Fruit fly (Drosophila melanogaster): ENCODE results near the gene Cpr64Ac.

The Cpr64Ac gene

dm6 chr3L:4230357-4230901 is 17.7 kb upstream of the Cpr64Ac start (continued):
- TF ChIP-seq CG17328 (GFP tag; IDR thresholded peaks at IDR 0.05) (peak; percentile 92), Jarid2 (GFP tag; optimal IDR thresholded peaks at IDR 0.05) (peak; percentile 69), mam (GFP tag; optimal IDR thresholded peaks at IDR 0.05) (peak; percentile 78), CG9437 (GFP tag; optimal IDR thresholded peaks at IDR 0.05) (peak; percentile 86), Oli (tag; optimal IDR thresholded peaks at IDR 0.05) (peak; percentile 96), luna (GFP tag; optimal IDR thresholded peaks at IDR 0.05) (peak; percentile 8), CG2889 (GFP tag; IDR thresholded peaks at IDR 0.05) (peak; percentile 70; the same call in 2 of the 3 replicates), stwl (tag; optimal IDR thresholded peaks at IDR 0.05) (peak; percentile 51), HLH3B (GFP tag; IDR thresholded peaks at IDR 0.05) (peak; percentile 85), ranshi (GFP tag; IDR thresholded peaks at IDR 0.05) (peak; percentile 82), vnd (GFP tag; IDR thresholded peaks at IDR 0.05; ENCODE audit: partially characterized antibody) (no peak), ash1 (GFP tag; optimal IDR thresholded peaks at IDR 0.05) (no peak), HmgZ (tag; optimal IDR thresholded peaks at IDR 0.05) (peak; percentile 84), nom (GFP tag; optimal IDR thresholded peaks at IDR 0.05) (peak; percentile 89), Poxn (GFP tag; IDR thresholded peaks at IDR 0.05) (no peak), CG6254 (GFP tag; optimal IDR thresholded peaks at IDR 0.05) (peak; percentile 95), CG15514 (GFP tag; optimal IDR thresholded peaks at IDR 0.05) (peak; percentile 29), Mes4 (GFP tag; optimal IDR thresholded peaks at IDR 0.05) (peak; percentile 95), C15 (GFP tag; IDR thresholded peaks at IDR 0.05) (no peak), BtbVII (GFP tag; optimal IDR thresholded peaks at IDR 0.05) (peak; percentile 79), CG3163 (GFP tag; optimal IDR thresholded peaks at IDR 0.05) (peak; percentile 69), amos (GFP tag; IDR thresholded peaks at IDR 0.05; ENCODE audit: partially characterized antibody) (no peak), PHDP (tag; optimal IDR thresholded peaks at IDR 0.05) (peak; percentile 89), gt (GFP tag; IDR thresholded peaks at IDR 0.05) (peak; percentile 84), CG18764 (GFP tag; optimal IDR thresholded peaks at IDR 0.05) (peak; percentile 86), HLH54F (GFP tag; optimal IDR thresholded peaks at IDR 0.05) (peak; percentile 85), knrl (GFP tag; IDR thresholded peaks at IDR 0.05; ENCODE audit: partially characterized antibody) (no peak), Opbp (GFP tag; IDR thresholded peaks at IDR 0.05; ENCODE audit: partially characterized antibody) (no peak), CG12659 (GFP tag; optimal IDR thresholded peaks at IDR 0.05) (peak; percentile 90), fd64A (GFP tag; optimal IDR thresholded peaks at IDR 0.05) (peak; percentile 84), CG11085 (GFP tag; IDR thresholded peaks at IDR 0.05) (peak; percentile 39; the same call in 1 of the 2 replicates), inv (GFP tag; IDR thresholded peaks at IDR 0.05; ENCODE audit: partially characterized antibody) (no peak), chinmo (GFP tag; IDR thresholded peaks at IDR 0.05; ENCODE audit: partially characterized antibody) (no peak), dysf (GFP tag; IDR thresholded peaks at IDR 0.05) (peak; percentile 90), CG6683 (GFP tag; optimal IDR thresholded peaks at IDR 0.05) (peak; percentile 70), CG7271 (tag; optimal IDR thresholded peaks at IDR 0.05) (peak; percentile 83), CG12299 (tag; optimal IDR thresholded peaks at IDR 0.05) (peak; percentile 80), gcm (GFP tag; optimal IDR thresholded peaks at IDR 0.05) (peak; percentile 96), Rx (GFP tag; IDR thresholded peaks at IDR 0.05) (peak; percentile 84), Lim3 (GFP tag; IDR thresholded peaks at IDR 0.05) (0 out of 2 replicates have a peak, but pooled peaks have one; percentile 56), lilli (GFP tag; optimal IDR thresholded peaks at IDR 0.05) (peak; percentile 85), Mad (GFP tag; optimal IDR thresholded peaks at IDR 0.05) (peak; percentile 93), disco-r (GFP tag; optimal IDR thresholded peaks at IDR 0.05) (peak; percentile 78), wor (GFP tag; IDR thresholded peaks at IDR 0.05) (peak; percentile 91), CG8924 (tag; optimal IDR thresholded peaks at IDR 0.05) (peak; percentile 96), wdn (GFP tag; IDR thresholded peaks at IDR 0.05) (no peak), tin (GFP tag; optimal IDR thresholded peaks at IDR 0.05) (peak; percentile 94), CG4820 (GFP tag; optimal IDR thresholded peaks at IDR 0.05) (peak; percentile 96), B-H1 (GFP tag; IDR thresholded peaks at IDR 0.05) (peak; percentile 69), ken (GFP tag; IDR thresholded peaks at IDR 0.05) (peak; percentile 83)

Data from whole organism, embryonic.